Worm (Caenorhabditis elegans): ENCODE results near the gene znf-622.

DNA sequence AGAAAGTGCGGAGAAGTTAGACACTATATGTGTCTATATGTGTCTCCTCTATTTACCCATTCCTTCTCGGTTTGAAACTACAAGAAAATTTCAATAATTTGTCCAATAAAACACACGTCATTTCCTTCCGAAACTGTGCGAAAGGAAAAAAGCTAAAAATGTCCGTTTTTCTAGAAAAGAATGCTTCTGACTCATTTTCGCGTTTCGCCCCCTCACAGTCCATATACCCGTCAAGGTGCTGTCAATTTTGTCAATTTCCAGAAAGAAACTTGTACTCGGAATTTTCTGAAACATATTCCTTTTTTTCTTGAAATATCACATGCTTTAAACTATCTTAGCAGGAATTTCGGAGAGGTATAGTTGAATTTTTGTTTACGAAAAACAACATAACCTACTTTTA is 21.4 kb downstream of the znf-622 start:
- TF ChIP-seq ceh-58 (GFP tag; IDR thresholded peaks at IDR 0.05) (no peak), pha-4 (tag; optimal IDR thresholded peaks at IDR 0.05) (no peak), C06A6.2 (GFP tag; conservative IDR thresholded peaks at IDR 0.05) (no peak), gei-17 (GFP tag; optimal IDR thresholded peaks at IDR 0.05) (no peak), unc-62 (GFP tag; optimal IDR thresholded peaks at IDR 0.05) (peak; percentile 81), ceh-40 (GFP tag; IDR thresholded peaks at IDR 0.05) (no peak), B0035.1 (tag; optimal IDR thresholded peaks at IDR 0.05) (no peak), attf-3 (GFP tag; conservative IDR thresholded peaks at IDR 0.05) (no peak), F57A8.1 (GFP tag; optimal IDR thresholded peaks at IDR 0.05) (no peak)

All from whole organism, young adult.